Worm (Caenorhabditis elegans) whole organism, L2 larva: ENCODE results near the gene ifd-1.

ENCODE experiments used
- ama-1 ChIP-seq: fragments of 150-350 bp; optimal IDR thresholded peaks from 2 replicates; lab custom pipeline; 2018; ENCODE audit warnings: inconsistent platforms
- lin-13 ChIP-seq: fragments of 150-350 bp; optimal IDR thresholded peaks from 2 replicates; lab custom pipeline; 2014; ENCODE audit warnings: missing biosample characterization, missing genetic modification reagents, missing genetic modification characterization
- mab-5 ChIP-seq: fragments of 150-350 bp; optimal IDR thresholded peaks from 2 replicates; lab custom pipeline; 2014; ENCODE audit warnings: missing biosample characterization, missing genetic modification characterization
- nhr-11 ChIP-seq: fragments of 150-350 bp; optimal IDR thresholded peaks from 2 replicates; lab custom pipeline; 2014; ENCODE audit warnings: missing biosample characterization, missing genetic modification characterization
- nhr-12 ChIP-seq: fragments of 150-350 bp; optimal IDR thresholded peaks from 2 replicates; lab custom pipeline; 2014; ENCODE audit warnings: missing biosample characterization, missing genetic modification characterization
- snpc-4 ChIP-seq: fragments of 150-350 bp; optimal IDR thresholded peaks from 2 replicates; lab custom pipeline; 2014; ENCODE audit warnings: missing biosample characterization, missing genetic modification characterization

DNA sequence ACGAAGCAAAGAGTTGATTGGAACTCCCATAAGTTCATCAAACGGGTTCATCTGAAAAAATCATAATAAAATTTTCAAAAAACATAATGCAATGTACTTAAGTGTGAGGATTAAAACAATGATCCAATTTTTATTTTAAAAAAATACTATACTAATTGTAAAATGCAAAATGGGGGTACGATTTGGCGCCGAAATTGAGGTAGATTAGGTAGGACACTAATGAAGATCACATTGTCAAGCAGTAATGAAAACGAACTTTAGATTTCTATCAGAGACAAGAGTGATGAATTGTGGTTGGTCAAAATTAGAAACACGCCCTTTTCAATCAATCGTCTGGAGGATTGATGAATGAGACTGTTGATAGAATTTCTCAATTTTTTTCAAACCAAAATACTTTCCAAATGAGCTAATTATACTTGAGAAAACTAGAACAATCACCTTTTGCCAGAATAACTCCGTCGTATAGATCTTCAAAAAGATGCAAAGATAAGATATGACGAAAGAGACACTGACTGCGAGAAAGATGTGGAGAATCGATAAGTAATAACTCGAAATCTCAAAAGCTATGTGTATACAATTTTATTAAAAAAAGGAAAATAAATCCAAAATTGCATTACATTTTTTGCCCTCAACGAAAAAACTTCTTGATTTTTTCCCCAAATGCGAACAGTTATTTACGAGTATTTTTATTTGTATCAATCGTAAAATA, 33.8 kb upstream of the ifd-1 start, which contains the start of gene C06E2.5:
- TF ChIP-seq lin-13 (GFP tag; lab: Kevin White, UChicago) (no peak), nhr-11 (tag; lab: Kevin White, UChicago) (no peak), nhr-12 (tag; lab: Kevin White, UChicago) (no peak), mab-5 (no peak), snpc-4 (tag; lab: Kevin White, UChicago) (no peak), ama-1 (lab: Kevin White, UChicago) (no peak)
